Fruit fly (Drosophila melanogaster): ENCODE data around the gene CG42450.

The CG42450 gene

dm6 chrX:18857356-18857807, 44.3 kb downstream of the CG42450 start, which contains the start of gene CG7322 (continued):
- TF ChIP-seq CG9817 (tag; optimal IDR thresholded peaks at IDR 0.05), result no peak
- no peak for TF ChIP-seq Chrac-16 (GFP tag; optimal IDR thresholded peaks at IDR 0.05)
- no peak for TF ChIP-seq hkb (optimal IDR thresholded peaks at IDR 0.05)
- no peak for TF ChIP-seq hkb (GFP tag; IDR thresholded peaks at IDR 0.05)

DNA sequence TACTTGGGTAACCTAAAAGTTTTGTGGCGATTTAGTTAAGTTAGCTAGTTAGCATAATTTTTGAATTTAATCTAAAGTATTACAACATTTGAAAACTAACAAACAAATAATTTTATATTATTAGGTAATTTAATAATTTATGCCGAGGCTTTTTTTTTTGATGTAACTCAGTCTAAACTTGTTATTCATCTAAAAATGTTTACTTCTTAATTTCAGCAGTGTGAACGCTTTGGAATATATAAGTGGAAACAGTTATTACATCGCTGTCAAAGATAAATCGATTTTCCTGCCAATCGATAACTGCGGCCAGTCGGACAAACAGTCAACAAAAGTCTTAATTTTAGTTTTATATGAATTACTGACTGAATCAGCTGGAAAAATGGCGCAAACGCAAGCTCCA, 44.8 kb downstream of the CG42450 start, which contains the start of gene Usp39:
Gene Usp39 (plus strand): TSS at position 288 of the 400 bp plus-strand sequence.
- TF ChIP-seq E2f1 (GFP tag; IDR thresholded peaks at IDR 0.05) (no peak), gsb (GFP tag; IDR thresholded peaks at IDR 0.05) (no peak), Rfx (GFP tag; IDR thresholded peaks at IDR 0.05) (peak; percentile 57), slbo (GFP tag; IDR thresholded peaks at IDR 0.05) (peak; percentile 69), Hand (GFP tag; optimal IDR thresholded peaks at IDR 0.05) (no peak), nerfin-1 (tag; optimal IDR thresholded peaks at IDR 0.05) (no peak), lmd (GFP tag; IDR thresholded peaks at IDR 0.05) (peak; percentile 36; the same call in 1 of the 2 replicates), zen2 (GFP tag; IDR thresholded peaks at IDR 0.05; ENCODE audit: partially characterized antibody) (peak; percentile 12; the same call in 1 of the 3 replicates), dimm (GFP tag; IDR thresholded peaks at IDR 0.05) (no peak), Atf3 (GFP tag; optimal IDR thresholded peaks at IDR 0.05) (no peak), zf30C (GFP tag; optimal IDR thresholded peaks at IDR 0.05) (no peak), CG4854 (GFP tag; optimal IDR thresholded peaks at IDR 0.05) (no peak), CG30403 (GFP tag; optimal IDR thresholded peaks at IDR 0.05) (peak; percentile 50), Oli (tag; optimal IDR thresholded peaks at IDR 0.05) (no peak), bcd (GFP tag; optimal IDR thresholded peaks at IDR 0.05) (no peak), CG17802 (tag; optimal IDR thresholded peaks at IDR 0.05) (peak; percentile 92), Nf-YB (GFP tag; optimal IDR thresholded peaks at IDR 0.05) (no peak), Bdp1 (GFP tag; optimal IDR thresholded peaks at IDR 0.05) (no peak), HLH4C (GFP tag; IDR thresholded peaks at IDR 0.05; ENCODE audit: partially characterized antibody) (peak; percentile 75), Dll (GFP tag; IDR thresholded peaks at IDR 0.05; ENCODE audit: partially characterized antibody) (peak; percentile 54), en (GFP tag; optimal IDR thresholded peaks at IDR 0.05) (no peak), stwl (tag; optimal IDR thresholded peaks at IDR 0.05) (peak; percentile 78), tin (GFP tag; optimal IDR thresholded peaks at IDR 0.05) (no peak), CG4404 (GFP tag; IDR thresholded peaks at IDR 0.05) (no peak), chn (GFP tag; optimal IDR thresholded peaks at IDR 0.05) (no peak), Abd-B (GFP tag; optimal IDR thresholded peaks at IDR 0.05) (no peak), CG3726 (GFP tag; IDR thresholded peaks at IDR 0.05) (no peak), ewg (GFP tag; optimal IDR thresholded peaks at IDR 0.05) (no peak), CG10462 (GFP tag; optimal IDR thresholded peaks at IDR 0.05) (no peak), slp2 (GFP tag; optimal IDR thresholded peaks at IDR 0.05) (no peak), CG13287 (GFP tag; IDR thresholded peaks at IDR 0.05; ENCODE audit: partially characterized antibody) (peak; percentile 53), CG15269 (tag; optimal IDR thresholded peaks at IDR 0.05) (no peak), sna (GFP tag; IDR thresholded peaks at IDR 0.05; ENCODE audit: partially characterized antibody) (0 out of 2 replicates have a peak, but pooled peaks have one; percentile 27), CG13424 (tag; optimal IDR thresholded peaks at IDR 0.05) (peak; percentile 38), Fer3 (tag; optimal IDR thresholded peaks at IDR 0.05) (no peak), CG14667 (GFP tag; IDR thresholded peaks at IDR 0.05) (no peak), CG3995 (GFP tag; optimal IDR thresholded peaks at IDR 0.05) (no peak), CG4617 (GFP tag; optimal IDR thresholded peaks at IDR 0.05; ENCODE audit: borderline replicate concordance) (peak; percentile 12), grau (tag; optimal IDR thresholded peaks at IDR 0.05) (peak; percentile 33), CG17359 (tag; optimal IDR thresholded peaks at IDR 0.05) (peak; percentile 6), prd (optimal IDR thresholded peaks at IDR 0.05) (no peak), prd (GFP tag; IDR thresholded peaks at IDR 0.05) (no peak), Six4 (GFP tag; optimal IDR thresholded peaks at IDR 0.05) (no peak), Bgb (GFP tag; IDR thresholded peaks at IDR 0.05; ENCODE audit: partially characterized antibody) (peak; percentile 75), ERR (GFP tag; optimal IDR thresholded peaks at IDR 0.05) (no peak), CG7556 (GFP tag; optimal IDR thresholded peaks at IDR 0.05) (no peak)
